Fruit fly (Drosophila melanogaster) whole organism, prepupa: ENCODE results near the gene Fum2.

Experiments
- CG10631 ChIP-seq: fragments of 200-800 bp; sonication (Bioruptor generic); optimal IDR thresholded peaks from 2 replicates; lab custom pipeline; 2016; ENCODE audit warnings: missing biosample characterization, missing genetic modification characterization
- CG10669 ChIP-seq: fragments of 200-800 bp; sonication (Bioruptor generic); optimal IDR thresholded peaks from 3 replicates; lab custom pipeline; 2018; ENCODE audit warnings: missing biosample characterization, mild to moderate bottlenecking, missing genetic modification characterization, moderate library complexity
- CG11294 ChIP-seq: fragments of 200-800 bp; sonication (Bioruptor generic); IDR thresholded peaks from 2 replicates; pipeline ENCODE4 v1.3.6; 2022; ENCODE audit warnings: missing biosample characterization, missing genetic modification characterization
- CG11762 ChIP-seq: fragments of 200-800 bp; sonication (Bioruptor generic); optimal IDR thresholded peaks from 3 replicates; lab custom pipeline; 2016; ENCODE audit warnings: missing biosample characterization, missing genetic modification characterization; ENCODE audit not compliant: insufficient read depth
- CG11902 ChIP-seq: fragments of 200-800 bp; sonication (Bioruptor generic); optimal IDR thresholded peaks from 3 replicates; lab custom pipeline; 2016; ENCODE audit warnings: missing biosample characterization, missing genetic modification characterization
- CG15336 ChIP-seq: fragments of 200-800 bp; sonication (Bioruptor generic); IDR thresholded peaks from 2 replicates; pipeline ENCODE4 v1.3.6; 2022; ENCODE audit warnings: missing biosample characterization, missing genetic modification characterization
- CG16779 ChIP-seq: fragments of 200-800 bp; sonication (Bioruptor generic); optimal IDR thresholded peaks from 3 replicates; lab custom pipeline; 2017; ENCODE audit warnings: missing biosample characterization, mild to moderate bottlenecking, missing genetic modification characterization
- CG3032 ChIP-seq: fragments of 200-800 bp; optimal IDR thresholded peaks from 2 replicates; lab custom pipeline; 2019; ENCODE audit warnings: missing biosample characterization, mild to moderate bottlenecking, missing genetic modification characterization, moderate library complexity
- CG31627 ChIP-seq: fragments of 200-800 bp; sonication (Bioruptor generic); optimal IDR thresholded peaks from 3 replicates; lab custom pipeline; 2016; ENCODE audit warnings: missing biosample characterization, missing genetic modification characterization
- CG32006 ChIP-seq: fragments of 200-800 bp; sonication (Bioruptor generic); optimal IDR thresholded peaks from 3 replicates; lab custom pipeline; 2017; ENCODE audit warnings: missing biosample characterization, mild to moderate bottlenecking, missing genetic modification characterization
- CG34406 ChIP-seq: fragments of 200-800 bp; sonication (Bioruptor generic); optimal IDR thresholded peaks from 3 replicates; lab custom pipeline; 2016; ENCODE audit warnings: missing biosample characterization, missing genetic modification characterization
- CG3919 ChIP-seq: fragments of 200-800 bp; sonication (Bioruptor generic); optimal IDR thresholded peaks from 3 replicates; lab custom pipeline; 2016; ENCODE audit warnings: missing biosample characterization, missing genetic modification characterization
- CG4318 ChIP-seq: fragments of 200-800 bp; sonication (Bioruptor generic); optimal IDR thresholded peaks from 3 replicates; lab custom pipeline; 2017; ENCODE audit warnings: missing biosample characterization, mild to moderate bottlenecking, missing genetic modification characterization
- CG6163 ChIP-seq: fragments of 200-800 bp; sonication (Bioruptor generic); IDR thresholded peaks from 3 replicates; pipeline ENCODE4 v1.3.6; 2022; ENCODE audit warnings: missing biosample characterization, missing genetic modification characterization
- CG6276 ChIP-seq: fragments of 200-800 bp; sonication (Bioruptor generic); optimal IDR thresholded peaks from 2 replicates; lab custom pipeline; 2017; ENCODE audit warnings: missing biosample characterization, mild to moderate bottlenecking, missing genetic modification characterization
- CG6792 ChIP-seq: fragments of 200-800 bp; sonication (Bioruptor generic); optimal IDR thresholded peaks from 3 replicates; lab custom pipeline; 2016; ENCODE audit warnings: missing biosample characterization, missing genetic modification characterization
- CG6808 ChIP-seq: fragments of 200-800 bp; sonication (Bioruptor generic); optimal IDR thresholded peaks from 3 replicates; lab custom pipeline; 2017; ENCODE audit warnings: missing biosample characterization, missing genetic modification characterization, mild to moderate bottlenecking, moderate library complexity, missing genetic modification reagents
- CG6854 ChIP-seq: fragments of 200-800 bp; sonication (Bioruptor generic); optimal IDR thresholded peaks from 2 replicates; lab custom pipeline; 2017; ENCODE audit warnings: missing biosample characterization, mild to moderate bottlenecking, missing genetic modification characterization
- CG7368 ChIP-seq: fragments of 200-800 bp; sonication (Bioruptor generic); optimal IDR thresholded peaks from 3 replicates; lab custom pipeline; 2016; ENCODE audit warnings: missing biosample characterization, missing genetic modification characterization
- CG8319 ChIP-seq: fragments of 200-800 bp; sonication (Bioruptor generic); optimal IDR thresholded peaks from 3 replicates; lab custom pipeline; 2016; ENCODE audit warnings: missing biosample characterization, missing genetic modification characterization
- CG8632 ChIP-seq: fragments of 200-800 bp; sonication (Bioruptor generic); optimal IDR thresholded peaks from 3 replicates; lab custom pipeline; 2016; ENCODE audit warnings: missing biosample characterization, missing genetic modification characterization
- CG9139 ChIP-seq: fragments of 200-800 bp; sonication (Bioruptor generic); optimal IDR thresholded peaks from 3 replicates; lab custom pipeline; 2017; ENCODE audit warnings: missing biosample characterization, mild to moderate bottlenecking, missing genetic modification characterization
- Eip75B ChIP-seq: fragments of 200-800 bp; sonication (Bioruptor generic); optimal IDR thresholded peaks from 3 replicates; lab custom pipeline; 2016; ENCODE audit warnings: missing biosample characterization, missing genetic modification characterization
- Eip78C ChIP-seq: fragments of 200-800 bp; sonication (Bioruptor generic); peaks from one replicate; lab custom pipeline; 2016; ENCODE audit warnings: missing biosample characterization, missing genetic modification characterization
- Eip93F ChIP-seq: fragments of 200-800 bp; sonication (Bioruptor generic); optimal IDR thresholded peaks from 2 replicates; lab custom pipeline; 2016; ENCODE audit warnings: missing biosample characterization, mild to moderate bottlenecking, missing genetic modification characterization
- Ets21C ChIP-seq: fragments of 200-800 bp; sonication (Bioruptor generic); optimal IDR thresholded peaks from 3 replicates; lab custom pipeline; 2016; ENCODE audit warnings: missing biosample characterization, missing genetic modification characterization
- Hr38 ChIP-seq: sonication (Bioruptor generic); optimal IDR thresholded peaks from 2 replicates; lab custom pipeline; 2016; ENCODE audit warnings: missing biosample characterization, missing genetic modification characterization
- Hr4 ChIP-seq: fragments of 200-800 bp; sonication (Bioruptor generic); optimal IDR thresholded peaks from 3 replicates; lab custom pipeline; 2016; ENCODE audit warnings: missing biosample characterization, missing genetic modification characterization
- Lpt ChIP-seq: fragments of 200-800 bp; sonication (Bioruptor generic); optimal IDR thresholded peaks from 3 replicates; lab custom pipeline; 2016; ENCODE audit warnings: missing biosample characterization, missing genetic modification characterization
- OdsH ChIP-seq: fragments of 200-800 bp; sonication (Bioruptor generic); optimal IDR thresholded peaks from 3 replicates; lab custom pipeline; 2016; ENCODE audit warnings: missing biosample characterization, missing genetic modification characterization
- Smox ChIP-seq: fragments of 200-800 bp; sonication (Bioruptor generic); optimal IDR thresholded peaks from 3 replicates; lab custom pipeline; 2016; ENCODE audit warnings: missing biosample characterization, missing genetic modification characterization
- Sox102F ChIP-seq: fragments of 200-800 bp; sonication (Bioruptor generic); optimal IDR thresholded peaks from 2 replicates; lab custom pipeline; 2016; ENCODE audit warnings: missing biosample characterization, mild to moderate bottlenecking, missing genetic modification characterization
- Sox14 ChIP-seq: fragments of 200-800 bp; sonication (Bioruptor generic); optimal IDR thresholded peaks from 3 replicates; lab custom pipeline; 2016; ENCODE audit warnings: missing biosample characterization, missing genetic modification characterization
- Sox15 ChIP-seq: fragments of 200-800 bp; sonication (Bioruptor generic); optimal IDR thresholded peaks from 3 replicates; lab custom pipeline; 2016; ENCODE audit warnings: missing biosample characterization, missing genetic modification characterization
- cyc ChIP-seq: fragments of 200-800 bp; sonication (Bioruptor generic); optimal IDR thresholded peaks from 3 replicates; lab custom pipeline; 2016; ENCODE audit warnings: missing biosample characterization, missing genetic modification characterization
- dac ChIP-seq: fragments of 200-800 bp; sonication (Bioruptor generic); optimal IDR thresholded peaks from 2 replicates; lab custom pipeline; 2017; ENCODE audit warnings: missing biosample characterization, mild to moderate bottlenecking, missing genetic modification characterization
- dsx ChIP-seq: fragments of 200-800 bp; optimal IDR thresholded peaks from 3 replicates; lab custom pipeline; 2019; ENCODE audit warnings: missing biosample characterization, mild to moderate bottlenecking, missing genetic modification characterization, moderate library complexity; ENCODE audit not compliant: poor library complexity, severe bottlenecking
- esn ChIP-seq: fragments of 200-800 bp; sonication (Bioruptor generic); optimal IDR thresholded peaks from 2 replicates; lab custom pipeline; 2016; ENCODE audit warnings: missing biosample characterization, mild to moderate bottlenecking, missing genetic modification characterization, moderate library complexity
- fd59A ChIP-seq: fragments of 200-800 bp; sonication (Bioruptor generic); optimal IDR thresholded peaks from 2 replicates; lab custom pipeline; 2017; ENCODE audit warnings: missing biosample characterization, mild to moderate bottlenecking, missing genetic modification characterization, missing genetic modification reagents
- fd85E ChIP-seq: fragments of 200-800 bp; sonication (Bioruptor generic); optimal IDR thresholded peaks from 3 replicates; lab custom pipeline; 2016; ENCODE audit warnings: missing biosample characterization, missing genetic modification characterization
- fkh ChIP-seq: fragments of 200-800 bp; sonication (Bioruptor generic); optimal IDR thresholded peaks from 3 replicates; lab custom pipeline; 2017; ENCODE audit warnings: missing biosample characterization, mild to moderate bottlenecking, missing genetic modification characterization, moderate library complexity
- lz ChIP-seq: fragments of 200-800 bp; sonication (Bioruptor generic); optimal IDR thresholded peaks from 3 replicates; lab custom pipeline; 2016; ENCODE audit warnings: missing biosample characterization, missing genetic modification characterization
- net ChIP-seq: fragments of 200-800 bp; sonication (Bioruptor generic); optimal IDR thresholded peaks from 3 replicates; lab custom pipeline; 2016; ENCODE audit warnings: missing biosample characterization, missing genetic modification characterization
- pdm3 ChIP-seq: fragments of 200-800 bp; sonication (Bioruptor generic); optimal IDR thresholded peaks from 3 replicates; lab custom pipeline; 2016; ENCODE audit warnings: missing biosample characterization, missing genetic modification characterization
- spab ChIP-seq: fragments of 200-800 bp; sonication (Bioruptor generic); optimal IDR thresholded peaks from 2 replicates; lab custom pipeline; 2017; ENCODE audit warnings: missing biosample characterization, mild to moderate bottlenecking, missing genetic modification characterization, missing genetic modification reagents
- ss ChIP-seq, 2 experiments: fragments of 200-800 bp; sonication (Bioruptor generic); optimal IDR thresholded peaks; 2 replicates in 1 of 2; 3 replicates in 1 of 2; lab custom pipeline; 2017 to 2018; ENCODE audit warnings: mild to moderate bottlenecking in 2 of 2, missing biosample characterization in 2 of 2, missing genetic modification characterization in 2 of 2, moderate library complexity in 1 of 2
- svp ChIP-seq: fragments of 200-800 bp; sonication (Bioruptor generic); peaks from one replicate; lab custom pipeline; 2016; ENCODE audit warnings: missing biosample characterization, missing genetic modification characterization

Fum2 gene

dm6 chrX:6694979-6695388 lies 13.4 kb downstream of the Fum2 start, which contains the start of gene CG14442 (continued):
- no peak for TF ChIP-seq dsx
- TF ChIP-seq CG8632 (GFP tag; lab: Kevin White, UChicago), result peak; percentile 20
- no peak for TF ChIP-seq CG6792 (GFP tag; lab: Kevin White, UChicago)
- peak; percentile 44 for TF ChIP-seq CG31627 (GFP tag; lab: Kevin White, UChicago)
- no peak for TF ChIP-seq OdsH (GFP tag; lab: Kevin White, UChicago)
- no peak for TF ChIP-seq CG11902 (GFP tag; lab: Kevin White, UChicago)
- TF ChIP-seq pdm3 (GFP tag; lab: Kevin White, UChicago), result peak; percentile 25
- TF ChIP-seq Ets21C, result peak; percentile 40
- TF ChIP-seq Hr4, result peak; percentile 37
- TF ChIP-seq net (GFP tag; lab: Kevin White, UChicago), result no peak
- TF ChIP-seq cyc (GFP tag; lab: Kevin White, UChicago), result peak; percentile 24
- no peak for TF ChIP-seq CG7368
- TF ChIP-seq Lpt (GFP tag; lab: Kevin White, UChicago), result no peak
- TF ChIP-seq Sox15 (GFP tag; lab: Kevin White, UChicago), result peak; percentile 14
- TF ChIP-seq fd85E (GFP tag; lab: Kevin White, UChicago), result no peak
- TF ChIP-seq Hr38, result no peak
- no peak for TF ChIP-seq CG34406 (GFP tag; lab: Kevin White, UChicago)
- TF ChIP-seq CG11294 (GFP tag; lab: Robert Waterston, UW), result no peak
- TF ChIP-seq CG10631 (GFP tag; lab: Kevin White, UChicago), result peak; percentile 27
- TF ChIP-seq CG6854 (GFP tag; lab: Kevin White, UChicago), result no peak
- no peak for TF ChIP-seq CG11762
- peak; percentile 18 for TF ChIP-seq CG32006 (GFP tag; lab: Kevin White, UChicago)
- TF ChIP-seq, all 60 proteins: peak for 22

dm6 chrX:6696467-6696866 lies 14.9 kb downstream of the Fum2 start:
- peak; percentile 41 for TF ChIP-seq CG11902 (GFP tag; lab: Kevin White, UChicago)
- peak; percentile 81 for TF ChIP-seq lz (GFP tag; lab: Kevin White, UChicago)
- peak; percentile 70 for TF ChIP-seq CG3032 (tag; lab: Kevin White, UChicago)
- peak; percentile 85 for TF ChIP-seq Sox102F (GFP tag; lab: Kevin White, UChicago)
- TF ChIP-seq CG6808 (GFP tag; lab: Kevin White, UChicago), result peak; percentile 78
- TF ChIP-seq OdsH (GFP tag; lab: Kevin White, UChicago), result peak; percentile 80
- TF ChIP-seq pdm3 (GFP tag; lab: Kevin White, UChicago), result peak; percentile 80
- peak; percentile 51 for TF ChIP-seq dac
- TF ChIP-seq CG3919 (GFP tag; lab: Kevin White, UChicago), result peak; percentile 77
- peak; percentile 56 for TF ChIP-seq CG11762
- peak; percentile 76 for TF ChIP-seq net (GFP tag; lab: Kevin White, UChicago)
- TF ChIP-seq CG16779 (tag; lab: Kevin White, UChicago), result peak; percentile 64
- peak; percentile 69 for TF ChIP-seq cyc (GFP tag; lab: Kevin White, UChicago)
- TF ChIP-seq CG10631 (GFP tag; lab: Kevin White, UChicago), result peak; percentile 70
- TF ChIP-seq fd85E (GFP tag; lab: Kevin White, UChicago), result peak; percentile 14
- TF ChIP-seq fkh (GFP tag; lab: Kevin White, UChicago), result no peak
- peak; percentile 71 for TF ChIP-seq Ets21C
- TF ChIP-seq CG32006 (GFP tag; lab: Kevin White, UChicago), result peak; percentile 76
- TF ChIP-seq CG9139 (GFP tag; lab: Kevin White, UChicago), result peak; percentile 61
- peak; percentile 87 for TF ChIP-seq svp
- peak; percentile 89 for TF ChIP-seq CG15336 (GFP tag; lab: Robert Waterston, UW)
- peak; percentile 76 for TF ChIP-seq Eip75B (GFP tag; lab: Kevin White, UChicago)
- TF ChIP-seq CG8319 (GFP tag; lab: Kevin White, UChicago), result peak; percentile 37
- TF ChIP-seq CG31627 (GFP tag; lab: Kevin White, UChicago), result peak; percentile 72
- TF ChIP-seq CG4318 (GFP tag; lab: Kevin White, UChicago), result no peak
- peak; percentile 71 for TF ChIP-seq CG10669 (GFP tag; lab: Kevin White, UChicago)
- TF ChIP-seq CG6276 (GFP tag; lab: Kevin White, UChicago), result peak; percentile 72
- TF ChIP-seq Sox15 (GFP tag; lab: Kevin White, UChicago), result peak; percentile 50
- TF ChIP-seq CG8632 (GFP tag; lab: Kevin White, UChicago), result peak; percentile 79
- TF ChIP-seq ss (GFP tag; optimal IDR thresholded peaks at IDR 0.05; lab: Kevin White, UChicago), result peak; percentile 73 to 83
- peak; percentile 66 for TF ChIP-seq spab
- TF ChIP-seq Eip93F, result peak; percentile 44
- peak; percentile 79 for TF ChIP-seq Sox14
- TF ChIP-seq esn (GFP tag; lab: Kevin White, UChicago), result peak; percentile 86
- TF ChIP-seq Smox (GFP tag; lab: Kevin White, UChicago), result peak; percentile 82
- peak; percentile 82 for TF ChIP-seq CG6163
- peak; percentile 68 for TF ChIP-seq fd59A
- TF ChIP-seq Eip78C (GFP tag; lab: Kevin White, UChicago), result peak; percentile 95
- TF ChIP-seq Lpt (GFP tag; lab: Kevin White, UChicago), result peak; percentile 64
- TF ChIP-seq CG34406 (GFP tag; lab: Kevin White, UChicago), result peak; percentile 73
- TF ChIP-seq Hr38, result no peak
- peak; percentile 68 for TF ChIP-seq Hr4
